Worm (Caenorhabditis elegans) whole organism, early embryonic: ENCODE measurements around the gene col-108.

Experiments
- B0310.2 ChIP-seq: sonication (generic microtip); optimal IDR thresholded peaks from 2 replicates; lab custom pipeline; 2016; ENCODE audit warnings: mild to moderate bottlenecking, missing genetic modification characterization, missing compliant biosample characterization
- F13C5.2 ChIP-seq: sonication (generic microtip); optimal IDR thresholded peaks from 2 replicates; lab custom pipeline; 2017; ENCODE audit warnings: mild to moderate bottlenecking, missing genetic modification characterization, inconsistent platforms, missing compliant biosample characterization
- aly-1 ChIP-seq: sonication (generic microtip); optimal IDR thresholded peaks from 2 replicates; lab custom pipeline; 2016; ENCODE audit warnings: missing genetic modification characterization, missing compliant biosample characterization
- ama-1 ChIP-seq: fragments of 150-350 bp; optimal IDR thresholded peaks from 2 replicates; lab custom pipeline; 2014
- ceh-13 ChIP-seq: fragments of 200-800 bp; sonication (Bioruptor generic); optimal IDR thresholded peaks from 2 replicates; lab custom pipeline; 2018; ENCODE audit warnings: mild to moderate bottlenecking, missing genetic modification characterization, missing compliant biosample characterization
- ceh-36 ChIP-seq: sonication (generic microtip); optimal IDR thresholded peaks from 2 replicates; lab custom pipeline; 2016; ENCODE audit warnings: missing genetic modification characterization, inconsistent platforms, missing compliant biosample characterization
- ets-7 ChIP-seq: sonication (generic microtip); optimal IDR thresholded peaks from 2 replicates; lab custom pipeline; 2016; ENCODE audit warnings: missing genotype, missing genetic modification characterization, missing compliant biosample characterization
- flt-1 ChIP-seq: fragments of 200-800 bp; sonication (Bioruptor generic); IDR thresholded peaks from 2 replicates; pipeline ENCODE4 v1.3.6; 2022; ENCODE audit warnings: missing genetic modification characterization, missing compliant biosample characterization
- hmbx-1 ChIP-seq: sonication (generic microtip); optimal IDR thresholded peaks from 2 replicates; lab custom pipeline; 2016; ENCODE audit warnings: mild to moderate bottlenecking, missing genetic modification characterization, missing compliant biosample characterization
- hmg-4 ChIP-seq: fragments of 200-800 bp; sonication (Bioruptor generic); optimal IDR thresholded peaks from 2 replicates; lab custom pipeline; 2018; ENCODE audit warnings: mild to moderate bottlenecking, missing genetic modification characterization, missing compliant biosample characterization
- hnd-1 ChIP-seq: sonication (generic microtip); optimal IDR thresholded peaks from 2 replicates; lab custom pipeline; 2016; ENCODE audit warnings: missing genetic modification characterization, missing compliant biosample characterization
- pes-1 ChIP-seq: fragments of 200-800 bp; sonication (Bioruptor generic); IDR thresholded peaks from 2 replicates; pipeline ENCODE4 v1.3.6; 2022; ENCODE audit warnings: missing genetic modification reagents, missing genetic modification characterization, missing compliant biosample characterization
- scrt-1 ChIP-seq: fragments of 200-800 bp; sonication (Bioruptor generic); IDR thresholded peaks from 2 replicates; pipeline ENCODE4 v1.3.6; 2022; ENCODE audit warnings: missing genetic modification characterization, missing compliant biosample characterization
- sea-1 ChIP-seq: fragments of 200-800 bp; sonication (Bioruptor generic); conservative IDR thresholded peaks from 2 replicates; pipeline ENCODE4 v1.3.6; 2022; ENCODE audit warnings: missing genetic modification characterization, missing compliant biosample characterization
- tbx-11 ChIP-seq: fragments of 200-800 bp; sonication (Bioruptor generic); IDR thresholded peaks from 2 replicates; pipeline ENCODE4 v1.3.6; 2022; ENCODE audit warnings: missing genetic modification characterization, missing compliant biosample characterization
- tbx-37 ChIP-seq: fragments of 200-800 bp; sonication (Bioruptor generic); conservative IDR thresholded peaks from 2 replicates; pipeline ENCODE4 v1.3.6; 2022; ENCODE audit warnings: missing genetic modification reagents, missing genetic modification characterization, missing compliant biosample characterization
- tra-4 ChIP-seq: sonication (generic microtip); optimal IDR thresholded peaks from 2 replicates; lab custom pipeline; 2017; ENCODE audit warnings: missing genetic modification characterization, missing compliant biosample characterization

Gene col-108

ce11 chrIV:1768288-1768687, at the start of gene col-108:
col-108 (plus strand) TSS chrIV:1768588.
- no peak for TF ChIP-seq F13C5.2 (tag; lab: Kevin White, UChicago)
- no peak for TF ChIP-seq tbx-37 (GFP tag; lab: Robert Waterston, UW)
- TF ChIP-seq hnd-1 (tag; lab: Kevin White, UChicago): no peak
- TF ChIP-seq tbx-11 (GFP tag; lab: Robert Waterston, UW): no peak
- TF ChIP-seq tra-4 (tag; lab: Kevin White, UChicago): no peak
- no peak for TF ChIP-seq B0310.2
- TF ChIP-seq scrt-1 (GFP tag; lab: Robert Waterston, UW): no peak
- no peak for TF ChIP-seq hmbx-1 (tag; lab: Kevin White, UChicago)
- no peak for TF ChIP-seq sea-1 (GFP tag; lab: Robert Waterston, UW)
- TF ChIP-seq flt-1 (GFP tag; lab: Robert Waterston, UW): no peak
- no peak for TF ChIP-seq pes-1 (GFP tag; lab: Robert Waterston, UW)
- TF ChIP-seq ets-7 (tag; lab: Kevin White, UChicago): no peak
- TF ChIP-seq aly-1: no peak
- TF ChIP-seq hmg-4: no peak
- TF ChIP-seq ceh-36 (tag; lab: Kevin White, UChicago): no peak
- TF ChIP-seq ceh-13 (GFP tag; lab: Kevin White, UChicago): no peak
- no peak for TF ChIP-seq ama-1 (lab: Kevin White, UChicago)

DNA sequence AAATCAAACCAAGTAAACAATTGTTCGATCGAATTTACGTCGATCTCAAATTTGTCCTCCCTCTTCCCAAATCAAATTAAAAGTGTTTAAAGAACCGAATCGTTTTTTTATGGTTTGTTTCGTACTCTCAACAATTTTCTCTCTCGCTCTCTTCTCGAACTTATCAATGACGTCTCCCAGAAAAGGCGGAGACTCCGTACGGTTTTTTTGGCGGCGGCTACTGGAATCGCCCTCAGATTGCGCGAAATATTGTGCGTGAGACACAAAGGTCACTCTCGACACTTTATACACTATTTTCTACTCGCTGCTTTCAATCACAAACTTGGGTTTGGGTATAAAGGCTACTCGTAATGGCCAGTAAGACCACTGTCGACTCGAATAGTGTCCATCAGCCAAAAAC, 47.9 kb upstream of the col-108 start, which contains the start of gene epic-2:
TSS of gene epic-2 (plus strand) at position 317 of the 400 bp plus-strand sequence.
- no peak for TF ChIP-seq aly-1
- TF ChIP-seq ceh-13 (GFP tag; lab: Kevin White, UChicago): no peak
- no peak for TF ChIP-seq tra-4 (tag; lab: Kevin White, UChicago)
- TF ChIP-seq tbx-11 (GFP tag; lab: Robert Waterston, UW): no peak
- TF ChIP-seq hmbx-1 (tag; lab: Kevin White, UChicago): no peak
- no peak for TF ChIP-seq flt-1 (GFP tag; lab: Robert Waterston, UW)
- no peak for TF ChIP-seq hmg-4
- no peak for TF ChIP-seq ceh-36 (tag; lab: Kevin White, UChicago)
- TF ChIP-seq B0310.2: no peak
- no peak for TF ChIP-seq ets-7 (tag; lab: Kevin White, UChicago)
- no peak for TF ChIP-seq hnd-1 (tag; lab: Kevin White, UChicago)

DNA sequence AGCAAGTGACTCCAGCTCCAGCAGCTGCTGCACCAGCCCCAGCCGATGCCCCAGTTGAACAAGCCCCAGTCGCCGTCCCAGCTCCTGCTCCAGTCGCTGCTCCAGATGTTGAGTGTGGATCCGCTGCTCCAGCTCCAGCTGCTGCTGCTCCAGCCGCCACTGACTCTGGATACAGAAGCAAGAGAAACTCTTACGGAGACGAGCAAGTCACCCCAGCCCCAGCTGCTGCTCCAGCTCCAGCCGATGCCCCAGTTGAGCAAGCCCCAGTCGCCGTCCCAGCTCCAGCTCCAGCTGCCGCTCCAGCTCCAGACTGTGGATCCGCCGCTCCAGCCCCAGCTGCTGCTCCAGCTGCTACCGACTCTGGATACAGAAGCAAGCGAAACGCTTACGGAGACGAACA, 46.8 kb upstream of the col-108 start:
- TF ChIP-seq flt-1 (GFP tag; lab: Robert Waterston, UW) (peak; percentile 43; the same call in 1 of the 2 replicates), scrt-1 (GFP tag; lab: Robert Waterston, UW) (no peak), pes-1 (GFP tag; lab: Robert Waterston, UW) (no peak), B0310.2 (no peak)

DNA sequence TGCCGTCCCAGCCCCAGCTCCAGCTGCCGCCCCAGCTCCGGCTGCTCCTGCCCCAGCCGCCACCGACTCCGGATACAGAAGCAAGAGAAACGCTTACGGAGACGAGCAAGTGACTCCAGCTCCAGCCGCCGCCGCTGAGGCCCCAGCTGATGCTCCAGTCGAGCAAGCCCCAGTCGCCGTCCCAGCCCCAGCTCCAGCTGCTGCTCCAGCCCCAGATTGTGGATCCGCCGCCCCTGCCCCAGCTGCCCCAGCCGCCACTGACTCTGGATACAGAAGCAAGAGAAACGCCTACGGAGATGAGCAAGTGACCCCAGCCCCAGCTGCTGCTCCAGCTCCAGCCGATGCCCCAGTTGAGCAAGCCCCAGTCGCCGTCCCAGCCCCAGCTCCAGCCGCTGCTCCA, 45.9 kb upstream of the col-108 start:
- peak; percentile 48; the same call in 1 of the 2 replicates for TF ChIP-seq pes-1 (GFP tag; lab: Robert Waterston, UW)

ce11 chrIV:1722953-1723352, 45.4 kb upstream of the col-108 start:
- no peak for TF ChIP-seq sea-1 (GFP tag; lab: Robert Waterston, UW)
- no peak for TF ChIP-seq aly-1
- TF ChIP-seq hmg-4: no peak
- no peak for TF ChIP-seq B0310.2
- TF ChIP-seq ets-7 (tag; lab: Kevin White, UChicago): no peak
- no peak for TF ChIP-seq hnd-1 (tag; lab: Kevin White, UChicago)
- no peak for TF ChIP-seq F13C5.2 (tag; lab: Kevin White, UChicago)
- no peak for TF ChIP-seq ceh-13 (GFP tag; lab: Kevin White, UChicago)
- TF ChIP-seq tra-4 (tag; lab: Kevin White, UChicago): no peak
- TF ChIP-seq ama-1 (lab: Kevin White, UChicago): no peak
- no peak for TF ChIP-seq ceh-36 (tag; lab: Kevin White, UChicago)
- no peak for TF ChIP-seq hmbx-1 (tag; lab: Kevin White, UChicago)

DNA sequence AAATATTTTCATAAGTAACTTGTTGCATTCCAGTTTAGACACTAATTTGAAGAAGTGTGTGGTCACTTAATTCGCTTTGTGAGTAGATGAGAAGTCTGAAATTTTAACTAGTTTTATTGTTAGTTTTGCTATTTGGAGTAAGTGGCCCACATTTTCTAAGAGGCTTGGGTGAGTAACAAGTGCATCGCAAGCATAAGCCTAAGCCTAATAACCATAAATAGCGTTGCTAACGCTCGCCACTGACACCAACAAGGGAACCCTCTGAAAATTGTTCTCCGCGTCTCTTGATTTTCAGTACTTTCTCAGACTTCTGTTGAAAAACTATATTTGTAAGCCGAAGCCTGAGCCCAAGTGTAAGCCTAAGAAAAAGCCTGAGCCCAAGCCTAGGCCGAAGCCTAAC, 44.1 kb upstream of the col-108 start, which contains the start of gene epic-3:
TSS of gene epic-3 (minus strand) at position 101 of the 400 bp plus-strand sequence.
- TF ChIP-seq aly-1 (no peak), tbx-37 (GFP tag; lab: Robert Waterston, UW) (no peak)

ce11 chrIV:1725888-1726287, 42.5 kb upstream of the col-108 start, which contains the start of gene K08D12.8:
K08D12.8 (plus strand) TSS chrIV:1726188.
- no peak for TF ChIP-seq hmg-4
- TF ChIP-seq pes-1 (GFP tag; lab: Robert Waterston, UW): no peak
- no peak for TF ChIP-seq tbx-11 (GFP tag; lab: Robert Waterston, UW)
- no peak for TF ChIP-seq tra-4 (tag; lab: Kevin White, UChicago)
- no peak for TF ChIP-seq flt-1 (GFP tag; lab: Robert Waterston, UW)
- TF ChIP-seq hnd-1 (tag; lab: Kevin White, UChicago): no peak
- TF ChIP-seq tbx-37 (GFP tag; lab: Robert Waterston, UW): no peak
- no peak for TF ChIP-seq sea-1 (GFP tag; lab: Robert Waterston, UW)
- TF ChIP-seq ama-1 (lab: Kevin White, UChicago): no peak
- no peak for TF ChIP-seq scrt-1 (GFP tag; lab: Robert Waterston, UW)
- no peak for TF ChIP-seq aly-1
- TF ChIP-seq B0310.2: no peak
- TF ChIP-seq ceh-36 (tag; lab: Kevin White, UChicago): no peak
- no peak for TF ChIP-seq ets-7 (tag; lab: Kevin White, UChicago)
- no peak for TF ChIP-seq ceh-13 (GFP tag; lab: Kevin White, UChicago)
- TF ChIP-seq F13C5.2 (tag; lab: Kevin White, UChicago): no peak
- TF ChIP-seq hmbx-1 (tag; lab: Kevin White, UChicago): no peak

ce11 chrIV:1727538-1728072, 40.8 kb upstream of the col-108 start:
- TF ChIP-seq scrt-1 (GFP tag; lab: Robert Waterston, UW) (no peak), pes-1 (GFP tag; lab: Robert Waterston, UW) (no peak)
